Worm (Caenorhabditis elegans) whole organism, L3 larva: ENCODE results near the gene tsct-1.

Experiments used
- ceh-28 ChIP-seq: fragments of 150-350 bp; optimal IDR thresholded peaks from 2 replicates; lab custom pipeline; 2014; ENCODE audit warnings: missing biosample characterization, missing genetic modification reagents, missing genetic modification characterization
- ceh-9 ChIP-seq: sonication (generic microtip); optimal IDR thresholded peaks from 2 replicates; lab custom pipeline; 2018; ENCODE audit warnings: missing biosample characterization, missing genetic modification characterization
- jun-1 ChIP-seq: fragments of 150-350 bp; optimal IDR thresholded peaks from 2 replicates; lab custom pipeline; 2014; ENCODE audit warnings: missing biosample characterization, missing genetic modification reagents, missing genetic modification characterization
- nhr-11 ChIP-seq: fragments of 150-350 bp; optimal IDR thresholded peaks from 2 replicates; lab custom pipeline; 2014; ENCODE audit warnings: missing biosample characterization, missing genetic modification characterization
- nhr-23 ChIP-seq: fragments of 150-350 bp; optimal IDR thresholded peaks from 2 replicates; lab custom pipeline; 2014; ENCODE audit warnings: missing biosample characterization, missing genetic modification reagents, missing genetic modification characterization
- nhr-25 ChIP-seq: sonication (generic microtip); optimal IDR thresholded peaks from 2 replicates; lab custom pipeline; 2017; ENCODE audit warnings: missing biosample characterization, missing genetic modification characterization
- nhr-28 ChIP-seq: fragments of 150-350 bp; optimal IDR thresholded peaks from 2 replicates; lab custom pipeline; 2014; ENCODE audit warnings: missing biosample characterization, missing genetic modification characterization
- nhr-43 ChIP-seq: sonication (generic microtip); optimal IDR thresholded peaks from 2 replicates; lab custom pipeline; 2016; ENCODE audit warnings: mild to moderate bottlenecking, missing genetic modification characterization, missing compliant biosample characterization; ENCODE audit not compliant: poor library complexity, severe bottlenecking
- pqm-1 ChIP-seq: fragments of 150-350 bp; optimal IDR thresholded peaks from 2 replicates; lab custom pipeline; 2017; ENCODE audit warnings: missing biosample characterization, missing genetic modification characterization, inconsistent platforms
- snpc-4 ChIP-seq: fragments of 150-350 bp; optimal IDR thresholded peaks from 2 replicates; lab custom pipeline; 2014; ENCODE audit warnings: missing biosample characterization, missing genetic modification characterization
- tbx-2 ChIP-seq: sonication (generic microtip); optimal IDR thresholded peaks from 2 replicates; lab custom pipeline; 2016; ENCODE audit warnings: mild to moderate bottlenecking, missing genetic modification characterization, missing compliant biosample characterization
- unc-39 ChIP-seq: sonication (generic microtip); optimal IDR thresholded peaks from 4 replicates; lab custom pipeline; 2017; ENCODE audit warnings: missing biosample characterization, missing genetic modification characterization

ce11 chrX:12422580-12422979 is 11.3 kb upstream of the tsct-1 start:
- TF ChIP-seq ceh-9 (tag; lab: Kevin White, UChicago) (no peak), nhr-43 (tag; lab: Kevin White, UChicago) (peak; percentile 34), nhr-23 (tag; lab: Kevin White, UChicago) (peak; percentile 68), jun-1 (tag; lab: Kevin White, UChicago) (no peak), nhr-28 (tag; lab: Kevin White, UChicago) (no peak), snpc-4 (tag; lab: Kevin White, UChicago) (no peak), unc-39 (no peak), nhr-11 (tag; lab: Kevin White, UChicago) (no peak), nhr-25 (tag; lab: Kevin White, UChicago) (peak; percentile 19), ceh-28 (tag; lab: Kevin White, UChicago) (no peak), tbx-2 (tag; lab: Kevin White, UChicago) (no peak), pqm-1 (tag; lab: Kevin White, UChicago) (no peak)
